Fruit fly (Drosophila melanogaster): ENCODE measurements around the gene Syt12.

The Syt12 gene

DNA sequence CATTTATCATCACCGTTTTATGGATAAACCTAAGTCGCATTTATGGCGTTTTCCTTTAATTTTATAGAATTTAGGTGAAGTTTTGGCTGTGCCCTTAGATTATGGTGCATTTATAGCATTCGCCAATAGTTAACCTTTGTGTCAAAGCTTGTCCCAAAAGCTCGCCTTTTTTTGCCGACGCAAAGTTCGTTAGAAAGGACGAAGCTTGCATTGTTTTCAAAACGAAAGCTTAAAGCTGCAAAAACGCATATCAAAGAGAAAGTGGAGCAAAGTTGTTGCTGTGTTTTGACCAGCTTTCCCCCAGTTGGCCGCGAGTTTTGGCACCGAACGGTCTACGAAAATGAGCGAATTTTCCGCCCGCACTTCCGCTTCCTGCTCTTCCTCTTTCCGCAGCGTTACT, at the start of gene Syt12:
Syt12 (plus strand) TSS at position 301 of the 400 bp plus-strand sequence.
- TF ChIP-seq Dll (optimal IDR thresholded peaks at IDR 0.05) = no peak
- no peak for TF ChIP-seq usp (GFP tag; optimal IDR thresholded peaks at IDR 0.05)
- no peak for TF ChIP-seq psq (optimal IDR thresholded peaks at IDR 0.05)
- TF ChIP-seq pan (optimal IDR thresholded peaks at IDR 0.05) = no peak
- TF ChIP-seq CG8478 (optimal IDR thresholded peaks at IDR 0.05) = no peak
- no peak for TF ChIP-seq EcR (GFP tag; optimal IDR thresholded peaks at IDR 0.05)

DNA sequence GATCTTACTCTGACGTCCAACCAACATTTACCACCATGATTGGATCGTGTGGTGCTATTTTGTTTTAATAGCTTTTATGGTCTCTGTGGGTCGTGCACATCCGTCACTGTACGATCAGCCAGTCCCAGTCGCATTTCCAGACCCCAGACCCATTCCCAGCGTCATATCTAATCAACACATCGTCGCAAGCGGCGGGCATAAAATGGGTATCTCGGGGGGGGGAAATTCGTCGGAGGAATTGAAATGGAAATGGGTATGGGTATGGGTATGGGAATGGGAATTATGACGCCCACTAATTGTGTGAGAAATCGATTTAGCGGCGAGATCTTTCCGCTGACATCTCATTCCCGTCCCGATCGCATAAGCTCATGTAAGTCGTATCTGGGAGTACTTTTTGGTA, 48.3 kb upstream of the Syt12 start:
- no peak for TF ChIP-seq usp (GFP tag; optimal IDR thresholded peaks at IDR 0.05)
- TF ChIP-seq CG8478 (optimal IDR thresholded peaks at IDR 0.05) = no peak
- TF ChIP-seq EcR (GFP tag; optimal IDR thresholded peaks at IDR 0.05) = no peak
- no peak for TF ChIP-seq psq (optimal IDR thresholded peaks at IDR 0.05)
- TF ChIP-seq Dll (optimal IDR thresholded peaks at IDR 0.05) = no peak
- TF ChIP-seq pan (optimal IDR thresholded peaks at IDR 0.05) = no peak

DNA sequence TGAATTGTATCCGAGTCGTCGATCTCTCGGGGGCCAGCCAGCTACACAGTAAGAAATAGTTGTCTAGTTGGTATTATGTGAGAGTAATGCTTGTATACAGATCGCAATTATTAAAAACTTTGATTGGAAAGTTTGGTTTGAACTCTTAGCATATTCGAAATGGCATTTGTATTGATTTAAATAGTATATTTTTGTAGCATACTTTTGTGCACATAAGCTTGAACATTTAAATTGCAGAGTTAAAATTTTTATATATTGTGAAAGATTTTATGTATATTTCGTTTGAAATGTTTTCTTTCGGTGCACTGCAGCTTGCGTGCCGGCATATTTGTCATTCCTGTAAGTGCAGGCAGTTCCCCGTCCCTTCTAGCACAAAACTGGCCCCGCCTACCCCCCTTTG, 46.8 kb upstream of the Syt12 start:
- TF ChIP-seq usp (GFP tag; optimal IDR thresholded peaks at IDR 0.05) = no peak
- TF ChIP-seq CG8478 (optimal IDR thresholded peaks at IDR 0.05) = no peak
- no peak for TF ChIP-seq psq (optimal IDR thresholded peaks at IDR 0.05)
- no peak for TF ChIP-seq pan (optimal IDR thresholded peaks at IDR 0.05)
- no peak for TF ChIP-seq Dll (optimal IDR thresholded peaks at IDR 0.05)

DNA sequence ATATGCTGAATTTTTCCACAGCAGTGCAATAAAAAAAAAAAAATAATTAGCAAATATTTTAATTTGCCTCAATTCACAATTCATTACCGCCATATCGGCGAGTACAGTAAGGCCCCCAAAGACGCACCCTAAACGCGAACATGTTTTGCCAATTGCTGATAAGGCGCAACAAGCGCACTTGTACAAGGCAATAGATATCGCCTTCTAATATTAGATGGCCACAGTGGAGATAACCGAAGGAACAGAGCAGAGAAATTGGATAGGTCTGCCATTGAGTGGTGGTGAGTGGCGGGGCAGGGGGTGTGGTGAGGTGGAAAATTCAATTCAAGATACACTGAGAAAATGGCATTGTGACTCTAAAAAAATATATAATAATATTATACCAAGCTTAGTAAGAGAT, 45.9 kb upstream of the Syt12 start:
- no peak for TF ChIP-seq psq (optimal IDR thresholded peaks at IDR 0.05)
- no peak for TF ChIP-seq EcR (GFP tag; optimal IDR thresholded peaks at IDR 0.05)
- TF ChIP-seq pan (optimal IDR thresholded peaks at IDR 0.05) = no peak
- no peak for TF ChIP-seq usp (GFP tag; optimal IDR thresholded peaks at IDR 0.05)
- TF ChIP-seq CG8478 (optimal IDR thresholded peaks at IDR 0.05) = no peak
- no peak for TF ChIP-seq Dll (optimal IDR thresholded peaks at IDR 0.05)

DNA sequence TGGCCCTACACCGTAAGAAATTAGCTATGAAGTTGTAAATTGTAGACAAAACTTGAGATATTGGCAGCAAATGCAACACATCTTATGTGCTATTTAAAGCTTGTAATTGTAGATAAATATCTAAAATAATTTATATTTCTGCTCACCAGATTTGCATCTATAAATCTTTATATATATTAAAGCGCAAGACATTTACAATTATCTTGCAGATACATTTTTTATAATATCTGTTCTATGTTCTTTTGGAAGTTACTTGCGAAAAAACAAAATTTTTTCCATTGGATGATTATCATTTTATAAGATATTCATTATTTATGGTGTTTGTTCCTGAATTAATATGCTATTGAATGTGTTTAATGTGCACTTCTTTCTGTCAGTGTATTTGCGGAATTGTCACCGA, 44.7 kb upstream of the Syt12 start:
- no peak for TF ChIP-seq usp (GFP tag; optimal IDR thresholded peaks at IDR 0.05)
- no peak for TF ChIP-seq psq (optimal IDR thresholded peaks at IDR 0.05)
- TF ChIP-seq CG8478 (optimal IDR thresholded peaks at IDR 0.05) = no peak
- TF ChIP-seq EcR (GFP tag; optimal IDR thresholded peaks at IDR 0.05) = no peak
- no peak for TF ChIP-seq pan (optimal IDR thresholded peaks at IDR 0.05)
- TF ChIP-seq Dll (optimal IDR thresholded peaks at IDR 0.05) = no peak

DNA sequence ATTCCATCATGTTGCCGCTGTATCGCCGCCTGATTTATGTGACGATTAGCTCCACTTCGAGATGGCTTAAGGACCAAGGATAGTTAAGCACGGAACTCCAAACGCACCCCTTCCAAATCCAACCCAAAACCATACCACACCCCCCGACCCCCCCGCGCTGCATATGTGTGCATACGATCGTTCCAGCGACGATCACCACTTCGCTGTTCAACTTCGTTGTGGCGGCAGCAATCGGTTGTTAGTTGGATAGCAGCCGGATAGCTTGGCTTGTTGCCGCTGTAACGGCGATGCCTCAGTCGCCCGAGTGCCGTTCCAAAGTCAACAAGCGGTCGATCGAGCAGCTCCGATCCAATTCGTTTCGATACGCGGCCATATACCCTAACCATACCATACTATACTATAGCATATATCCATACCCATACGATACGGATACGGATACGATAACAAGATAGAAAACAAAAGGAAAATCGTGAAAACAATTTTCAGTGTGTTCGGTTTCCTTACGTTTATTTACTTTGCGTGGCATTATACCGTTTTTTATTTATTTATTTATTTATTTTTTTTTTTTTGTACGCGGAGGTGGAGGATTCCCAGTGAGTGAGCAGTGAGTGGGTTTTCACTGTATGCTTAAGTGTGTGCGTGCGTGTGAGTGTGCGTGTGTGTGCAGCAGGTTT, 44.1 kb upstream of the Syt12 start:
- TF ChIP-seq Dll (optimal IDR thresholded peaks at IDR 0.05) (no peak), psq (optimal IDR thresholded peaks at IDR 0.05) (no peak), usp (GFP tag; optimal IDR thresholded peaks at IDR 0.05) (no peak), pan (optimal IDR thresholded peaks at IDR 0.05) (no peak), EcR (GFP tag; optimal IDR thresholded peaks at IDR 0.05) (no peak), CG8478 (optimal IDR thresholded peaks at IDR 0.05) (no peak)

DNA sequence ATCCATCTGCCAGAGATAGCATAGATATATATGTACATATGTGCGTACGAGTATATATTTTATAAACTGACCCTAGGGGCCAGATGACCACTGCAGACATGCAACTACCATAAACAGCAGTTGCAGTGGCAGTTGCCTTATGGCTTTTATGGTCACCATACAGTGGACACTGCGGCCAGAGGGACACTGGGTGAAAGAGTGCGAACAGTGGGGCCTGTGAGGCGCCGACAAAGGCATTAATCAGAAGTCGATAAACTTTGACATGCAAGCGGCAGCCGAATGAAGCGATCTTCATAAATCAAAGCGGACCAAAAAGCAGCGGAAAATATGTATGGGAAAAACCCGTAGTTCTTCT, 43.6 kb upstream of the Syt12 start:
- no peak for TF ChIP-seq EcR (GFP tag; optimal IDR thresholded peaks at IDR 0.05)
- TF ChIP-seq psq (optimal IDR thresholded peaks at IDR 0.05) = no peak
- no peak for TF ChIP-seq usp (GFP tag; optimal IDR thresholded peaks at IDR 0.05)
- no peak for TF ChIP-seq Dll (optimal IDR thresholded peaks at IDR 0.05)
- TF ChIP-seq pan (optimal IDR thresholded peaks at IDR 0.05) = no peak
- TF ChIP-seq CG8478 (optimal IDR thresholded peaks at IDR 0.05) = no peak

DNA sequence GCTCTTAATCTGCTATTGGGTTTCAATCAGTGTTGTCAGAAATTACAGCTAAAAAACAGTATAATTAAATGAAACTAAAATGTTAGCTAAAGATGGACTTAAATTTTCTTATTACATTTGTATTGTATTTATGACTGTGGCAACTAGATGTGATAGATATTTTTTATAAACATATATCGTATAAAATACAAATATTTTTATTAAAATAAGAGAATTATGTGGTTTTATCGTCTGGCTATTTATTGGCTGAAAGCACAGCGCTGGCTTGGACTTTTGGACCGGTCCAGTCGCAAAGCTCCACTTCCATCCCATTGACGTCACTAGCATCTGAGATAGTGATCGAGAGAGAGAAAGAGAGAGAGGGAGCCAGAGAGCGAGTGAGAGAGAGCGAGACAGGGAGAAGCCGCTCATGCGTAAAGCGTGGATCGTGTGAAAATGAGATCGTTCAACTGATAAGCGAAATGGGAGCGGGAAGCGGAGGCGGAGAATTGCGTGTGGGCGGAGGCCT, 39.6 kb upstream of the Syt12 start:
- no peak for TF ChIP-seq EcR (GFP tag; optimal IDR thresholded peaks at IDR 0.05)
- TF ChIP-seq Dll (optimal IDR thresholded peaks at IDR 0.05) = peak; percentile 65
- TF ChIP-seq pan (optimal IDR thresholded peaks at IDR 0.05) = no peak

DNA sequence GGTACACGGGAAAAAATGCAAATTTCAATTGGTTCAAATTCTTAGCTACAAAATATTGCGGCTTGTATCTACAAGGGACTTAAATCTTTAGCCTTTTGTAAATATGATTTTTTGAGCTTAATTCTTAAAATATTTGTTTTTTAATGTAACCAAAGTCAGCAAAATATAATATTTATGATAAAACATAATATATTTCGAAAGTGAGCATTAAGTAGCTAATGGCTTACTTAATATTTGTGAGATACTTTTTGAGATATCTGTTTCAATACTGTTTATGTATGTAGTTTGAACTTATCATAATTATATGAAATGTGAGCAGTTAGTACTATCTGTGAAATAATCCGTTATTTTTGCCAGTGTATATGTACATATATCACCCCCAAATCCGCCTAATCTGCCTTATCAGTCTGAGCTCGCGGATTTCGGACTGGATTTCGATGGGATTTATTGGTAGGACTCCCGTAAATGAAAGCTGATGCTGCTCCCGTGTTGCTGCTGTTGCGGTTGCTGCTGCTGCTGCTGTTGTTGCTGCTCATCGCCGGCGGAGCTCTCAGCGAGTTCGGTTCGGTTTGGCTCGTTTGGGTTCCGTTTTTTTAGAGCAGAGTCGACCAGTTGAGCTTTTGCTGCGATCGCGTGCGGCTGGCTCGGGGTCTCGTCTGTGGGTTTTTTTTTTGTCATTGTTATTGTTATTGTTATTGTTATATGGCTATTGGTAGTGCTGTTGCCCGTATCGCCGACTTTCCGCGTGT, 38.2 kb upstream of the Syt12 start:
- TF ChIP-seq EcR (GFP tag; optimal IDR thresholded peaks at IDR 0.05) = no peak
- TF ChIP-seq Dll (optimal IDR thresholded peaks at IDR 0.05) = no peak
- TF ChIP-seq CG8478 (optimal IDR thresholded peaks at IDR 0.05) = no peak
- TF ChIP-seq usp (GFP tag; optimal IDR thresholded peaks at IDR 0.05) = no peak
- TF ChIP-seq pan (optimal IDR thresholded peaks at IDR 0.05) = no peak
- TF ChIP-seq psq (optimal IDR thresholded peaks at IDR 0.05) = no peak

DNA sequence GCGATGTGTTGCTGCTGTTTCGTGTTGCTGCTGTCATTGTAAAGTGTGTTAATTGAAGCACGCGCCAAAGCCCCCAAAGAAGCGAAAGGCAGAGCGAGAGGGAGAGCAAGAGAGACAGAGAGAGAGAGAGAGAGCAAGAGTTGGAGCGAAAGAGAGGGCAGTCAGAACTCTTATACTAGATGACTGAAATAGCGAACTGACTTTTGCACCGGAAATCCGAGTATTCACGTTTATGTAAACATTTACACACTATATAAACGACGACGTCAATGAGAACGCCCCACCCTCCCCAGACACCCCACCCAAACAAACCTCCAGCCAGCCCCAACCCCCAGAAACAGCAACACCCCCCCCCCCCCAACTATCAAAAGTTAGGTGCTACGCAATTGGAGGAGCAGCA, 36.6 kb upstream of the Syt12 start:
- TF ChIP-seq pan (optimal IDR thresholded peaks at IDR 0.05) = no peak
- TF ChIP-seq psq (optimal IDR thresholded peaks at IDR 0.05) = no peak
- TF ChIP-seq usp (GFP tag; optimal IDR thresholded peaks at IDR 0.05) = no peak
- TF ChIP-seq Dll (optimal IDR thresholded peaks at IDR 0.05) = no peak

DNA sequence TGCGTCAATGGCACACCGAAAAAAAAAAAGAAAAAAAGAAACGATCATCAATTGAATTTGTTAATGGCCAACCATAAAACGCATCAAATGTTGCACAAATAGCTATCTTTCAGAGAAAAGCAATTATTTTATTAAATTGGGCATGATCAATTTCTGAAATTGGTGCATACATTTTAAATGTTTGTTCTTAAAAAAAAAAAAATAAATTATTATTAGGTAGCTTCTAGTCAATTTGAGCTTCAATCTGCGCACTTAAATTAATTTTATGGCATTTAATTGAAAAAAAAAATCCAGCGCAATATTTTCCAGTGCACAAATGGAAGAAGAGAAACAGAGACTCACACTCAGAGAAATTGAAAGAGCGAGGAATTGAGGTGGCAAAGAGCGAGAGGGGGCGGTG, 35.9 kb upstream of the Syt12 start:
- no peak for TF ChIP-seq usp (GFP tag; optimal IDR thresholded peaks at IDR 0.05)
- TF ChIP-seq Dll (optimal IDR thresholded peaks at IDR 0.05) = no peak
- no peak for TF ChIP-seq psq (optimal IDR thresholded peaks at IDR 0.05)
- TF ChIP-seq CG8478 (optimal IDR thresholded peaks at IDR 0.05) = no peak
- TF ChIP-seq pan (optimal IDR thresholded peaks at IDR 0.05) = no peak
- TF ChIP-seq EcR (GFP tag; optimal IDR thresholded peaks at IDR 0.05) = no peak

DNA sequence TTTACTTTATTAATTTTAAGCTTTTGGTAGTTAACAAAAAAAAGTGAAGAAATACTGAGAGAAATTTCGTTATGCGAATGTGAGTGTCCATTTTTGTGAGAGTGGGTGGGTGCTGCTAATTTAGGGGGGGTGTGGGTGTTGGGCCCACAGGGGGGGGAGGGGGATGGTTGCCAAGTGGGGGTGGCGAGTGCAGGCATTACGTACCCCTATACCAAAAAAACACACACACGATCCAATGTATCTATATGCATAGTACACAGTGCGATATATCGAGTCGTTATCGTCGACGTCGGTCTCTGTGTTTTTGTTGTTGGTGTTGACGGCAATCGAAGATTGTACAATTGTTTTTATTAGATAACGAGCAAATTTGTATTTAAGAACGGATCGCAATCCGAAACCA, 35.5 kb upstream of the Syt12 start:
- no peak for TF ChIP-seq usp (GFP tag; optimal IDR thresholded peaks at IDR 0.05)
- TF ChIP-seq EcR (GFP tag; optimal IDR thresholded peaks at IDR 0.05) = no peak
- TF ChIP-seq Dll (optimal IDR thresholded peaks at IDR 0.05) = no peak
- TF ChIP-seq pan (optimal IDR thresholded peaks at IDR 0.05) = no peak
- no peak for TF ChIP-seq CG8478 (optimal IDR thresholded peaks at IDR 0.05)
- no peak for TF ChIP-seq psq (optimal IDR thresholded peaks at IDR 0.05)
